Worm (Caenorhabditis elegans) whole organism, early embryonic: ENCODE measurements around the gene pdhb-1.

ENCODE experiments used
- aly-1 ChIP-seq: sonication (generic microtip); optimal IDR thresholded peaks from 2 replicates; lab custom pipeline; 2016; ENCODE audit warnings: missing genetic modification characterization, missing compliant biosample characterization
- ama-1 ChIP-seq: fragments of 150-350 bp; optimal IDR thresholded peaks from 2 replicates; lab custom pipeline; 2014
- ceh-13 ChIP-seq: fragments of 200-800 bp; sonication (Bioruptor generic); optimal IDR thresholded peaks from 2 replicates; lab custom pipeline; 2018; ENCODE audit warnings: mild to moderate bottlenecking, missing genetic modification characterization, missing compliant biosample characterization
- ceh-36 ChIP-seq: sonication (generic microtip); optimal IDR thresholded peaks from 2 replicates; lab custom pipeline; 2016; ENCODE audit warnings: missing genetic modification characterization, inconsistent platforms, missing compliant biosample characterization
- flt-1 ChIP-seq: fragments of 200-800 bp; sonication (Bioruptor generic); IDR thresholded peaks from 2 replicates; pipeline ENCODE4 v1.3.6; 2022; ENCODE audit warnings: missing genetic modification characterization, missing compliant biosample characterization
- hnd-1 ChIP-seq: sonication (generic microtip); optimal IDR thresholded peaks from 2 replicates; lab custom pipeline; 2016; ENCODE audit warnings: missing genetic modification characterization, missing compliant biosample characterization
- scrt-1 ChIP-seq: fragments of 200-800 bp; sonication (Bioruptor generic); IDR thresholded peaks from 2 replicates; pipeline ENCODE4 v1.3.6; 2022; ENCODE audit warnings: missing genetic modification characterization, missing compliant biosample characterization

DNA sequence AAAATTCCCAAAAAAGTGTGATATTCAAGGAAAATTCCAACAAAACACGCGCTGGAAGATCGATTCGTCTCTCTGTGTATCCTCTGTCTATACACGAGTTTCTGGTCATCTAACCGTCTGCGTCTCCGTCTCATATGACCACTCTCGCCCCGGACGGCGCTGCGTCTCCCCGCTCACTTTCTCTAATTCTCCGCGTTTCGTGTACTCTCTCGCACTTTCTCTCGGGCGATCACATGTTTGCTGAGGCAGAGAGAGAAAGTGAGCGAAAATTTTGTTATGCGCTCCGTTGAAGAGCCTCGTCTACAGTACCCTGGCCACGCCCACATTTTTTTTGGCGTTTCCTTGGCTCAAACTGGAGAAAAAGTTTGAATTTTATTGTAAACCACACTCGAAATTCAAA, 14.9 kb upstream of the pdhb-1 start:
- no peak for TF ChIP-seq flt-1 (GFP tag; lab: Robert Waterston, UW)
- no peak for TF ChIP-seq aly-1 (tag; lab: Kevin White, UChicago)
- TF ChIP-seq ceh-13 (GFP tag; lab: Kevin White, UChicago), result no peak
- no peak for TF ChIP-seq scrt-1 (GFP tag; lab: Robert Waterston, UW)
- no peak for TF ChIP-seq hnd-1 (tag; lab: Kevin White, UChicago)
- no peak for TF ChIP-seq ama-1
- TF ChIP-seq ceh-36, result no peak
